Fruit fly (Drosophila melanogaster): ENCODE data around the gene CG42523.

The CG42523 gene

dm6 chr2L:4810044-4810609 is 47.4 kb downstream of the CG42523 start (continued):
- TF ChIP-seq nom (GFP tag; optimal IDR thresholded peaks at IDR 0.05) = peak; percentile 2
- TF ChIP-seq slou (GFP tag; optimal IDR thresholded peaks at IDR 0.05) = no peak
- TF ChIP-seq CG15073 (GFP tag; optimal IDR thresholded peaks at IDR 0.05) = no peak
- TF ChIP-seq CG31441 (GFP tag; IDR thresholded peaks at IDR 0.05) = peak; percentile 57
- TF ChIP-seq dysf (GFP tag; IDR thresholded peaks at IDR 0.05) = peak; percentile 49; the same call in 1 of the 3 replicates
- peak; percentile 69 for TF ChIP-seq gem (tag; optimal IDR thresholded peaks at IDR 0.05)
- TF ChIP-seq CG10267 (tag; optimal IDR thresholded peaks at IDR 0.05) = peak; percentile 24
- peak; percentile 52 for TF ChIP-seq unpg (GFP tag; optimal IDR thresholded peaks at IDR 0.05)
- peak; percentile 75 for TF ChIP-seq CG11504 (tag; optimal IDR thresholded peaks at IDR 0.05)
- TF ChIP-seq CG18011 (GFP tag; optimal IDR thresholded peaks at IDR 0.05) = no peak
- TF ChIP-seq CG12769 (tag; optimal IDR thresholded peaks at IDR 0.05) = peak; percentile 46
- TF ChIP-seq Hmr (GFP tag; optimal IDR thresholded peaks at IDR 0.05) = peak; percentile 95
- TF ChIP-seq CG2199 (GFP tag; IDR thresholded peaks at IDR 0.05) = peak; percentile 83; the same call in 2 of the 3 replicates
- TF ChIP-seq Jarid2 (GFP tag; optimal IDR thresholded peaks at IDR 0.05) = peak; percentile 65
- TF ChIP-seq CG8478 (optimal IDR thresholded peaks at IDR 0.05) = peak; percentile 65
- 0 out of 3 replicates have a peak, but pooled peaks have one; percentile 5 for TF ChIP-seq CG7963 (GFP tag; IDR thresholded peaks at IDR 0.05; ENCODE audit: partially characterized antibody)
- TF ChIP-seq CG6689 (GFP tag; IDR thresholded peaks at IDR 0.05) = peak; percentile 14; the same call in 1 of the 2 replicates
- TF ChIP-seq Dp (GFP tag; optimal IDR thresholded peaks at IDR 0.05) = peak; percentile 48
- TF ChIP-seq nmo (GFP tag; optimal IDR thresholded peaks at IDR 0.05) = peak; percentile 69
- peak; percentile 19 for TF ChIP-seq tup (GFP tag; optimal IDR thresholded peaks at IDR 0.05)
- peak; percentile 95 for TF ChIP-seq sqz (GFP tag; optimal IDR thresholded peaks at IDR 0.05)
- peak; percentile 3 for TF ChIP-seq BEAF-32 (GFP tag; optimal IDR thresholded peaks at IDR 0.05)
- 0 out of 2 replicates have a peak, but pooled peaks have one; percentile 31 for TF ChIP-seq hbn (GFP tag; IDR thresholded peaks at IDR 0.05; ENCODE audit: partially characterized antibody)
- peak; percentile 25 for TF ChIP-seq Ssrp (tag; optimal IDR thresholded peaks at IDR 0.05)
- peak; percentile 48 for TF ChIP-seq Xrp1 (GFP tag; IDR thresholded peaks at IDR 0.05)
- TF ChIP-seq sim (GFP tag; IDR thresholded peaks at IDR 0.05) = no peak
- peak; percentile 54 for TF ChIP-seq MTF-1 (GFP tag; optimal IDR thresholded peaks at IDR 0.05; ENCODE audit: borderline replicate concordance)
- TF ChIP-seq CG32532 (GFP tag; IDR thresholded peaks at IDR 0.05) = peak; percentile 41; the same call in 1 of the 2 replicates
- no peak for TF ChIP-seq chif (GFP tag; optimal IDR thresholded peaks at IDR 0.05)
- no peak for TF ChIP-seq Gsc (GFP tag; IDR thresholded peaks at IDR 0.05)
- TF ChIP-seq pfk (GFP tag; optimal IDR thresholded peaks at IDR 0.05) = no peak
- TF ChIP-seq knrl (GFP tag; IDR thresholded peaks at IDR 0.05; ENCODE audit: partially characterized antibody) = peak; percentile 38; the same call in 1 of the 3 replicates
- TF ChIP-seq CG6791 (GFP tag; IDR thresholded peaks at IDR 0.05; ENCODE audit: partially characterized antibody) = peak; percentile 68
- no peak for TF ChIP-seq lola (GFP tag; optimal IDR thresholded peaks at IDR 0.05)
- TF ChIP-seq Doc3 (GFP tag; IDR thresholded peaks at IDR 0.05; ENCODE audit: partially characterized antibody) = no peak
- no peak for TF ChIP-seq Antp (GFP tag; optimal IDR thresholded peaks at IDR 0.05)
- no peak for TF ChIP-seq slp2 (GFP tag; optimal IDR thresholded peaks at IDR 0.05)
- peak; percentile 52 for TF ChIP-seq bbx (GFP tag; IDR thresholded peaks at IDR 0.05; ENCODE audit: partially characterized antibody)
- TF ChIP-seq CG16813 (GFP tag; IDR thresholded peaks at IDR 0.05; ENCODE audit: partially characterized antibody) = 0 out of 3 replicates have a peak, but pooled peaks have one; percentile 46
- no peak for TF ChIP-seq hb (GFP tag; IDR thresholded peaks at IDR 0.05; ENCODE audit: partially characterized antibody)
- TF ChIP-seq onecut (GFP tag; IDR thresholded peaks at IDR 0.05) = no peak; the same call in 1 of the 2 replicates
- no peak for TF ChIP-seq vnd (GFP tag; IDR thresholded peaks at IDR 0.05; ENCODE audit: partially characterized antibody)
- TF ChIP-seq CG12299 (tag; optimal IDR thresholded peaks at IDR 0.05) = peak; percentile 59
- TF ChIP-seq oc (tag; optimal IDR thresholded peaks at IDR 0.05) = peak; percentile 47
- TF ChIP-seq Dref (GFP tag; IDR thresholded peaks at IDR 0.05) = no peak
- TF ChIP-seq Hr51 (GFP tag; optimal IDR thresholded peaks at IDR 0.05) = peak; percentile 2 to 62
- peak; percentile 24 for TF ChIP-seq gsb-n (tag; optimal IDR thresholded peaks at IDR 0.05)

All from whole organism, embryonic.